Fruit fly (Drosophila melanogaster) whole organism, pupa: ENCODE measurements around the gene Mpp6.

Experiments used
- CG4496 ChIP-seq: fragments of 200-800 bp; sonication (Bioruptor generic); IDR thresholded peaks from 3 replicates; pipeline ENCODE4 v1.3.6; 2022; ENCODE audit warnings: missing biosample characterization, missing genetic modification characterization
- Pif1A ChIP-seq: fragments of 200-800 bp; sonication (Bioruptor generic); optimal IDR thresholded peaks from 3 replicates; lab custom pipeline; 2016; ENCODE audit warnings: missing biosample characterization, missing genetic modification characterization
- fd96Ca ChIP-seq: fragments of 200-800 bp; sonication (Bioruptor generic); IDR thresholded peaks from 3 replicates; pipeline ENCODE4 v1.3.6; 2022; ENCODE audit warnings: missing biosample characterization, missing genetic modification characterization

DNA sequence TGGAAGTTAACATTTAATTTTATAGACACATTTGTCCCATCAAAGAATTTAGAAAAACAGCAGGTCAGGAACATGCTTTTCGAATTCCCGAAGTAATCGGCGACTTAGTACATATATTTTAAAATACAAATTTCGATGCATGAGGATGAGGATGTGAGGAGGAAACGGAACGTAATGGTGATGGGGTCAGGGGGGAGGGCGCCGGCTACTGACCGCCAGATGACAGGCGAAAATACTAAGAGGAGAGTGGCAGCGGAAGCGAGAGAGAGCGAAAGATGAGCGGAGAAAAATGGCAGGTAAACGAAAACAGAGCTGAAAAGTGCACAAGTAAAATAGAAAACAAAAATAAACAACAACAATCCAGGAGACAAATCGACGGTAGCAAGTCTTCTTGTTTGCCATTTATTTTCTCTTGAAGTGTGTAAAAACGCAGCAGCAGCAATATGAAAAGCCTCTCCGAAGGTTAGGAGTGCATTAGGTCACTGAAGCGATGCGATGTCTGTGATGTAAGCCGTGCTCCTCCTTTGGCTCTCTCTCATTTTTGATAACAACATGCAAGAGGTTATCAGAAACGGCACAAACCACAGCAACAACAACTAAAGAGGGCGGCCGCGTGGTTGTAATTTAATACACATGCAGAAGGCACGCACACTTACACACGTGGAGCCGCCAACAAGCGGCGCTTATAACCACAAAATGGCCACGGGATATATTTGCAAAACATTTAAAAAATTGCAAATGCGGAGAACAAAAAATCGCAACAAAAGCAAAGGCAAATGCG, 22.5 kb downstream of the Mpp6 start:
- TF ChIP-seq Pif1A (GFP tag; lab: Kevin White, UChicago) (no peak), fd96Ca (GFP tag; lab: Robert Waterston, UW) (no peak), CG4496 (GFP tag; lab: Robert Waterston, UW) (no peak)
